Worm (Caenorhabditis elegans): Measurements from ENCODE around the gene gmeb-1.

DNA sequence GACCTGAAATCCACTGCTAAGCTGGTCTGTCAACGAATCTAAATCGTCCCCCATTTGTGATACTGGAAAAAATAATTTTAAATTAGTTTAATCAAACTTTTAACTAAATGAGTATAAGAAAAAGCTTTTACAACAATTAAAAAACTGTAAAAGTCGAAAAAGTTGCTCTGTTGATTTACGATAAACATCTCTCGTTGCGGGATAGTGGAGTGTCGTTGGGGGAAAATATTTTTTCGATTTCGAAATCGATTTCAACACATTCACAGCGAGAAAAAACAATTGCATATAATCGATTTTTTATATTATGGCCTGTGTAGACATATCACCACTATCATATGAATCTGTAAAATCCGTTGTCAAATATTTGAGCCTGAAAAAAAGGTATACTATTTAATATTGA, 12.2 kb downstream of the gmeb-1 start, which contains the start of the genes F23F1.5 and fbxc-54:
- TF ChIP-seq drap-1 (GFP tag; optimal IDR thresholded peaks at IDR 0.05) (no peak), unc-62 (GFP tag; optimal IDR thresholded peaks at IDR 0.05) (no peak), elt-3 (tag; optimal IDR thresholded peaks at IDR 0.05) (no peak), ham-2 (GFP tag; optimal IDR thresholded peaks at IDR 0.05) (no peak), lsy-2 (tag; optimal IDR thresholded peaks at IDR 0.05) (no peak), ztf-11 (tag; optimal IDR thresholded peaks at IDR 0.05) (no peak)

Data from whole organism, mixed stage, embryonic.